Worm (Caenorhabditis elegans): ENCODE measurements around the gene twk-48.

Gene twk-48

ce11 chrIII:9818763-9819162, 41.8 kb upstream of the twk-48 start, which contains the start of gene panl-3:
TSS of gene panl-3 (plus strand) at chrIII:9819056.
- TF ChIP-seq dmd-6 (GFP tag; IDR thresholded peaks at IDR 0.05) (peak; percentile 43), nhr-10 (tag; optimal IDR thresholded peaks at IDR 0.05) (no peak), D1046.2 (GFP tag; IDR thresholded peaks at IDR 0.05) (no peak), nhr-42 (GFP tag; IDR thresholded peaks at IDR 0.05) (no peak), ces-1 (GFP tag; optimal IDR thresholded peaks at IDR 0.05) (no peak), mxl-2 (GFP tag; conservative IDR thresholded peaks at IDR 0.05) (no peak), mdl-1 (tag; optimal IDR thresholded peaks at IDR 0.05) (peak; percentile 67 to 95), sdz-12 (GFP tag; optimal IDR thresholded peaks at IDR 0.05) (no peak), ceh-62 (tag; optimal IDR thresholded peaks at IDR 0.05) (no peak), lin-13 (GFP tag; optimal IDR thresholded peaks at IDR 0.05) (peak; percentile 45), vab-7 (GFP tag; IDR thresholded peaks at IDR 0.05) (no peak), hlh-11 (tag; optimal IDR thresholded peaks at IDR 0.05) (peak; percentile 78), egl-43 (GFP tag; IDR thresholded peaks at IDR 0.05) (no peak; the same call in 1 of the 2 replicates), F44E2.7 (GFP tag; IDR thresholded peaks at IDR 0.05) (no peak), pha-4 (GFP tag; IDR thresholded peaks at IDR 0.05) (no peak), pha-4 (tag; optimal IDR thresholded peaks at IDR 0.05) (peak; percentile 16), F26F4.8 (GFP tag; conservative IDR thresholded peaks at IDR 0.05) (no peak), spr-1 (tag; optimal IDR thresholded peaks at IDR 0.05) (no peak), mxl-3 (GFP tag; optimal IDR thresholded peaks at IDR 0.05) (peak; percentile 89), arid-1 (GFP tag; conservative IDR thresholded peaks at IDR 0.05) (no peak), nhr-25 (tag; optimal IDR thresholded peaks at IDR 0.05; ENCODE audit: borderline replicate concordance, insufficient read depth) (no peak), ceh-44 (GFP tag; IDR thresholded peaks at IDR 0.05) (no peak), nhr-28 (tag; optimal IDR thresholded peaks at IDR 0.05) (peak; percentile 32), lir-3 (tag; optimal IDR thresholded peaks at IDR 0.05) (no peak), hif-1 (tag; optimal IDR thresholded peaks at IDR 0.05) (peak in 1 of 2 experiments; percentile 32), nhr-77 (tag; optimal IDR thresholded peaks at IDR 0.05) (no peak), ztf-7 (tag; optimal IDR thresholded peaks at IDR 0.05) (peak; percentile 28), daf-19 (GFP tag; conservative IDR thresholded peaks at IDR 0.05) (no peak), T26A8.4 (GFP tag; IDR thresholded peaks at IDR 0.05) (0 out of 2 replicates have a peak, but pooled peaks have one; percentile 52), mep-1 (tag; optimal IDR thresholded peaks at IDR 0.05) (peak; percentile 63), nhr-11 (tag; optimal IDR thresholded peaks at IDR 0.05) (no peak), lsy-2 (tag; optimal IDR thresholded peaks at IDR 0.05) (peak; percentile 10 to 74), pqm-1 (tag; optimal IDR thresholded peaks at IDR 0.05) (no peak), fkh-10 (GFP tag; optimal IDR thresholded peaks at IDR 0.05) (no peak), zag-1 (tag; optimal IDR thresholded peaks at IDR 0.05) (no peak), aha-1 (tag) (peak; percentile 67), unc-39 (tag; optimal IDR thresholded peaks at IDR 0.05) (no peak), lin-15B (tag; optimal IDR thresholded peaks at IDR 0.05) (no peak), zip-11 (GFP tag; IDR thresholded peaks at IDR 0.05) (no peak), lin-38 (GFP tag; IDR thresholded peaks at IDR 0.05) (peak; percentile 50), nhr-48 (tag; optimal IDR thresholded peaks at IDR 0.05) (no peak), zfp-3 (GFP tag; conservative IDR thresholded peaks at IDR 0.05) (no peak), Y48G9A.11 (GFP tag; IDR thresholded peaks at IDR 0.05) (no peak), lin-39 (tag; optimal IDR thresholded peaks at IDR 0.05) (no peak), dmd-8 (GFP tag; IDR thresholded peaks at IDR 0.05) (no peak), ceh-82 (tag; optimal IDR thresholded peaks at IDR 0.05) (no peak), F49E8.2 (tag; optimal IDR thresholded peaks at IDR 0.05; ENCODE audit: borderline replicate concordance) (no peak), unc-62 (GFP tag; optimal IDR thresholded peaks at IDR 0.05 in 1 of 2) (no peak), unc-62 (tag; optimal IDR thresholded peaks at IDR 0.05) (no peak), hmg-1.1 (GFP tag; IDR thresholded peaks at IDR 0.05) (peak; percentile 80), dpl-1 (GFP tag; optimal IDR thresholded peaks at IDR 0.05) (peak; percentile 63), ama-1 (optimal IDR thresholded peaks at IDR 0.05) (peak; percentile 3), R02D3.7 (tag; optimal IDR thresholded peaks at IDR 0.05) (no peak)

Data from whole organism, L4 larva.